Worm (Caenorhabditis elegans) whole organism, early embryonic: ENCODE measurements around the gene C28H8.2.

Experiments
- aly-1 ChIP-seq: sonication (generic microtip); optimal IDR thresholded peaks from 2 replicates; lab custom pipeline; 2016; ENCODE audit warnings: missing genetic modification characterization, missing compliant biosample characterization
- ama-1 ChIP-seq: fragments of 150-350 bp; optimal IDR thresholded peaks from 2 replicates; lab custom pipeline; 2014
- ceh-36 ChIP-seq: sonication (generic microtip); optimal IDR thresholded peaks from 2 replicates; lab custom pipeline; 2016; ENCODE audit warnings: missing genetic modification characterization, inconsistent platforms, missing compliant biosample characterization
- ets-7 ChIP-seq: sonication (generic microtip); optimal IDR thresholded peaks from 2 replicates; lab custom pipeline; 2016; ENCODE audit warnings: missing genotype, missing genetic modification characterization, missing compliant biosample characterization
- pes-1 ChIP-seq: fragments of 200-800 bp; sonication (Bioruptor generic); IDR thresholded peaks from 2 replicates; pipeline ENCODE4 v1.3.6; 2022; ENCODE audit warnings: missing genetic modification reagents, missing genetic modification characterization, missing compliant biosample characterization
- tbx-37 ChIP-seq: fragments of 200-800 bp; sonication (Bioruptor generic); conservative IDR thresholded peaks from 2 replicates; pipeline ENCODE4 v1.3.6; 2022; ENCODE audit warnings: missing genetic modification reagents, missing genetic modification characterization, missing compliant biosample characterization

DNA sequence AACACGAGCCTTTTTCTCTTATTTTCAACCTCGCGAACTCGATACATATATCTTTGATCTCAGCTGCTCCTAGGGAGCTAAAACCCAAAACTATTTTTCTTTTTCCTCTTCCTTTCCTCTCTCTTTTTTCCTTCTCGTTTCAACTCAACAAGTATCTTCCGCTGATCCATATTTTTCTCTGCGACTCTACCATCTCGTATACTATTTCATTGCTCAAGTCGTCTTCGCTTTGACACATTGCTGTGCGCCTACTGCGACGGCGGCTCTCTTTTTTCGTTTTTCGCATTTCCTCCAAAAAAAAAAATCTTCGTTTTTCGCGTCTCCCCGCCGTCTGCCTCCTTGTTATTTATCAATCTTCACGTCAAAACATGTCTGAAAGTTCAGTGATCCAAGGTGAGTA lies 29.7 kb downstream of the C28H8.2 start:
- no peak for TF ChIP-seq ama-1 (lab: Kevin White, UChicago)
- TF ChIP-seq ets-7 (tag; lab: Kevin White, UChicago) = no peak
- TF ChIP-seq pes-1 (GFP tag; lab: Robert Waterston, UW) = no peak
- no peak for TF ChIP-seq aly-1 (tag; lab: Kevin White, UChicago)
- no peak for TF ChIP-seq tbx-37 (GFP tag; lab: Robert Waterston, UW)
- TF ChIP-seq ceh-36 = no peak
